Worm (Caenorhabditis elegans) whole organism, late embryonic: Measurements from ENCODE around the gene E02H1.5.

Source experiments
- C08G9.2 ChIP-seq: sonication (generic microtip); optimal IDR thresholded peaks from 2 replicates; lab custom pipeline; 2016; ENCODE audit warnings: mild to moderate bottlenecking, missing genetic modification characterization, moderate library complexity, missing compliant biosample characterization
- C38D4.7 ChIP-seq: fragments of 200-800 bp; sonication (Bioruptor generic); optimal IDR thresholded peaks from 2 replicates; lab custom pipeline; 2018; ENCODE audit warnings: mild to moderate bottlenecking, missing genetic modification characterization, moderate library complexity, missing compliant biosample characterization
- F13H6.1 ChIP-seq: sonication (generic microtip); optimal IDR thresholded peaks from 2 replicates; lab custom pipeline; 2016; ENCODE audit warnings: missing genetic modification characterization, missing compliant biosample characterization
- K09A11.1 ChIP-seq: sonication (generic microtip); optimal IDR thresholded peaks from 2 replicates; lab custom pipeline; 2017; ENCODE audit warnings: antibody characterized with exemption, mild to moderate bottlenecking, missing genetic modification characterization, missing compliant biosample characterization; ENCODE audit not compliant: insufficient read depth
- ahr-1 ChIP-seq: sonication (generic microtip); optimal IDR thresholded peaks from 2 replicates; lab custom pipeline; 2016; ENCODE audit warnings: missing genetic modification characterization, missing compliant biosample characterization
- ama-1 ChIP-seq: fragments of 150-350 bp; optimal IDR thresholded peaks from 2 replicates; lab custom pipeline; 2014
- ceh-18 ChIP-seq: sonication (generic microtip); optimal IDR thresholded peaks from 2 replicates; lab custom pipeline; 2016; ENCODE audit warnings: missing genetic modification characterization, missing compliant biosample characterization
- ceh-2 ChIP-seq: sonication (generic microtip); optimal IDR thresholded peaks from 2 replicates; lab custom pipeline; 2016; ENCODE audit warnings: missing genotype, missing genetic modification characterization, missing compliant biosample characterization
- ceh-30 ChIP-seq: fragments of 150-350 bp; optimal IDR thresholded peaks from 2 replicates; lab custom pipeline; 2014; ENCODE audit warnings: missing biosample characterization, missing genetic modification characterization
- ceh-34 ChIP-seq: sonication (generic microtip); optimal IDR thresholded peaks from 2 replicates; lab custom pipeline; 2016; ENCODE audit warnings: mild to moderate bottlenecking, missing genetic modification characterization, missing compliant biosample characterization
- ceh-48 ChIP-seq: sonication (generic microtip); optimal IDR thresholded peaks from 2 replicates; lab custom pipeline; 2016; ENCODE audit warnings: missing genetic modification characterization, inconsistent platforms, missing compliant biosample characterization
- che-1 ChIP-seq: sonication (generic microtip); optimal IDR thresholded peaks from 2 replicates; lab custom pipeline; 2016; ENCODE audit warnings: mild to moderate bottlenecking, missing genetic modification characterization, missing compliant biosample characterization
- ets-4 ChIP-seq: sonication (generic microtip); optimal IDR thresholded peaks from 2 replicates; lab custom pipeline; 2016; ENCODE audit warnings: missing genetic modification characterization, missing compliant biosample characterization
- eyg-1 ChIP-seq: sonication (generic microtip); optimal IDR thresholded peaks from 2 replicates; lab custom pipeline; 2016; ENCODE audit warnings: missing genotype, missing genetic modification characterization, missing compliant biosample characterization
- fax-1 ChIP-seq: sonication (generic microtip); optimal IDR thresholded peaks from 2 replicates; lab custom pipeline; 2016; ENCODE audit warnings: missing genotype, missing genetic modification characterization, missing compliant biosample characterization
- fkh-6 ChIP-seq: sonication (generic microtip); optimal IDR thresholded peaks from 2 replicates; lab custom pipeline; 2016; ENCODE audit warnings: missing genetic modification characterization, missing compliant biosample characterization
- gmeb-2 ChIP-seq: sonication (generic microtip); optimal IDR thresholded peaks from 2 replicates; lab custom pipeline; 2016; ENCODE audit warnings: missing genetic modification characterization, inconsistent platforms, missing compliant biosample characterization
- hlh-13 ChIP-seq: fragments of 200-800 bp; sonication (Bioruptor generic); optimal IDR thresholded peaks from 2 replicates; lab custom pipeline; 2018; ENCODE audit warnings: mild to moderate bottlenecking, missing genetic modification characterization, missing compliant biosample characterization
- hlh-15 ChIP-seq: sonication (generic microtip); optimal IDR thresholded peaks from 2 replicates; lab custom pipeline; 2016; ENCODE audit warnings: missing genetic modification characterization, missing compliant biosample characterization
- hlh-8 ChIP-seq: sonication (generic microtip); optimal IDR thresholded peaks from 2 replicates; lab custom pipeline; 2016; ENCODE audit warnings: missing genotype, missing genetic modification characterization, missing compliant biosample characterization
- lin-11 ChIP-seq: fragments of 200-800 bp; sonication (Bioruptor generic); optimal IDR thresholded peaks from 2 replicates; lab custom pipeline; 2018; ENCODE audit warnings: mild to moderate bottlenecking, missing genetic modification characterization, missing compliant biosample characterization
- madf-2 ChIP-seq: sonication (generic microtip); optimal IDR thresholded peaks from 2 replicates; lab custom pipeline; 2017; ENCODE audit warnings: missing genetic modification characterization, missing compliant biosample characterization
- nfya-1 ChIP-seq: sonication (generic microtip); optimal IDR thresholded peaks from 2 replicates; lab custom pipeline; 2017; ENCODE audit warnings: missing genetic modification characterization, mild to moderate bottlenecking, missing compliant biosample characterization, antibody characterized with exemption, moderate library complexity
- nhr-11 ChIP-seq: fragments of 150-350 bp; optimal IDR thresholded peaks from 2 replicates; lab custom pipeline; 2014; ENCODE audit warnings: missing biosample characterization, missing genetic modification characterization
- pax-1 ChIP-seq: fragments of 150-350 bp; optimal IDR thresholded peaks from 2 replicates; lab custom pipeline; 2014; ENCODE audit warnings: missing biosample characterization, missing genetic modification characterization
- pha-2 ChIP-seq: sonication (generic microtip); optimal IDR thresholded peaks from 2 replicates; lab custom pipeline; 2017; ENCODE audit warnings: mild to moderate bottlenecking, missing genetic modification characterization, missing compliant biosample characterization
- pha-4 ChIP-seq: fragments of 150-350 bp; optimal IDR thresholded peaks from 2 replicates; lab custom pipeline; 2018; ENCODE audit warnings: missing biosample characterization, missing genetic modification reagents, missing genetic modification characterization
- pqm-1 ChIP-seq: sonication (generic microtip); optimal IDR thresholded peaks from 2 replicates; lab custom pipeline; 2016; ENCODE audit warnings: missing genetic modification characterization, missing compliant biosample characterization
- pros-1 ChIP-seq: fragments of 150-350 bp; optimal IDR thresholded peaks from 2 replicates; lab custom pipeline; 2014; ENCODE audit warnings: missing biosample characterization, missing genetic modification reagents, missing genetic modification characterization
- sox-2 ChIP-seq: fragments of 200-800 bp; sonication (Bioruptor generic); IDR thresholded peaks from 2 replicates; pipeline ENCODE4 v1.3.6; 2022; ENCODE audit warnings: missing genetic modification reagents, missing genetic modification characterization, missing compliant biosample characterization
- ztf-16 ChIP-seq: sonication (generic microtip); optimal IDR thresholded peaks from 2 replicates; lab custom pipeline; 2017; ENCODE audit warnings: missing genetic modification characterization, missing compliant biosample characterization

E02H1.5 gene

ce11 chrII:9607137-9607536, 12.1 kb downstream of the E02H1.5 start:
- TF ChIP-seq fax-1 (tag; lab: Kevin White, UChicago) (no peak), ama-1 (lab: Kevin White, UChicago) (no peak), F13H6.1 (tag; lab: Kevin White, UChicago) (no peak), eyg-1 (tag; lab: Kevin White, UChicago) (no peak)

ce11 chrII:9609296-9609695, 14.3 kb downstream of the E02H1.5 start, which contains the start of gene pap-2:
Gene pap-2 (minus strand): TSS chrII:9609396.
- TF ChIP-seq C08G9.2 (tag; lab: Kevin White, UChicago): no peak
- no peak for TF ChIP-seq eyg-1 (tag; lab: Kevin White, UChicago)

ce11 chrII:9611347-9611923, 16.4 kb downstream of the E02H1.5 start, which contains the start of the genes T15H9.5 and T15H9.4:
Gene T15H9.5 (minus strand): TSS chrII:9611447.
Gene T15H9.4 (plus strand): TSS chrII:9611873.
- no peak for TF ChIP-seq ahr-1 (tag; lab: Kevin White, UChicago)
- TF ChIP-seq ets-4 (tag; lab: Kevin White, UChicago): no peak
- TF ChIP-seq ceh-30: no peak
- TF ChIP-seq ceh-48 (tag; lab: Kevin White, UChicago): no peak
- no peak for TF ChIP-seq madf-2
- TF ChIP-seq pax-1 (tag; lab: Kevin White, UChicago): no peak
- TF ChIP-seq ceh-34 (tag; lab: Kevin White, UChicago): no peak
- no peak for TF ChIP-seq pha-4 (tag; lab: Kevin White, UChicago)
- TF ChIP-seq, all 69 proteins: peak for 0

- TF ChIP-seq pha-2 (no peak), pqm-1 (tag; lab: Kevin White, UChicago) (no peak)
Observed at ce11 chrII:9614728-9615127, 19.7 kb downstream of the E02H1.5 start, which contains the start of gene hlh-6. Gene hlh-6 (minus strand): TSS chrII:9614828.

- TF ChIP-seq ceh-18 (tag; lab: Kevin White, UChicago) (no peak), gmeb-2 (tag; lab: Kevin White, UChicago) (no peak), nhr-11 (tag; lab: Kevin White, UChicago) (no peak), ama-1 (lab: Kevin White, UChicago) (no peak), che-1 (no peak), hlh-8 (tag; lab: Kevin White, UChicago) (no peak), lin-11 (no peak), hlh-15 (tag; lab: Kevin White, UChicago) (no peak), nfya-1 (tag; lab: Kevin White, UChicago) (no peak), ztf-16 (tag; lab: Kevin White, UChicago) (no peak), madf-2 (no peak), pros-1 (tag; lab: Kevin White, UChicago) (no peak)
- TF ChIP-seq, all 69 proteins: peak for 0
Observed at ce11 chrII:9617039-9617901, 22.2 kb downstream of the E02H1.5 start, which contains the start of gene hal-3. Gene hal-3 (minus strand): TSS chrII:9617125.

ce11 chrII:9617902-9618245, 22.9 kb downstream of the E02H1.5 start:
- no peak for TF ChIP-seq nfya-1 (tag; lab: Kevin White, UChicago)
- TF ChIP-seq C38D4.7 (GFP tag; lab: Kevin White, UChicago): no peak
- TF ChIP-seq fkh-6 (tag; lab: Kevin White, UChicago): no peak
- no peak for TF ChIP-seq hlh-13
- TF ChIP-seq ceh-2 (tag; lab: Kevin White, UChicago): no peak
- no peak for TF ChIP-seq K09A11.1 (tag; lab: Kevin White, UChicago)
- no peak for TF ChIP-seq sox-2
- TF ChIP-seq ceh-34 (tag; lab: Kevin White, UChicago): no peak
- TF ChIP-seq, all 69 proteins: peak for 0
